Worm (Caenorhabditis elegans): ENCODE data around the gene vab-3.

The vab-3 gene

ce11 chrX:10568385-10569149 lies 68.9 kb downstream of the vab-3 start (continued):
- no peak for TF ChIP-seq sup-37 (GFP tag; optimal IDR thresholded peaks at IDR 0.05)
- TF ChIP-seq alr-1 (tag; optimal IDR thresholded peaks at IDR 0.05; ENCODE audit: borderline replicate concordance): no peak
- TF ChIP-seq nhr-85 (tag): peak; percentile 99
- peak; percentile 87 for TF ChIP-seq blmp-1 (tag; optimal IDR thresholded peaks at IDR 0.05)
- peak; percentile 93 for TF ChIP-seq xbp-1 (tag; optimal IDR thresholded peaks at IDR 0.05)
- no peak for TF ChIP-seq Y116A8C.19 (tag; optimal IDR thresholded peaks at IDR 0.05; ENCODE audit: borderline replicate concordance)
- TF ChIP-seq lir-3 (tag; optimal IDR thresholded peaks at IDR 0.05; ENCODE audit: poor library complexity): peak; percentile 82
- TF ChIP-seq ceh-8 (GFP tag; optimal IDR thresholded peaks at IDR 0.05): peak; percentile 85
- TF ChIP-seq nhr-76 (tag; optimal IDR thresholded peaks at IDR 0.05): no peak
- peak; percentile 74 for TF ChIP-seq lin-13 (GFP tag; optimal IDR thresholded peaks at IDR 0.05)
- TF ChIP-seq jun-1 (tag; optimal IDR thresholded peaks at IDR 0.05): peak; percentile 94
- peak; percentile 77 for TF ChIP-seq zag-1 (tag; optimal IDR thresholded peaks at IDR 0.05)
- TF ChIP-seq C34B4.2 (tag; optimal IDR thresholded peaks at IDR 0.05): no peak
- TF ChIP-seq ceh-90 (tag; optimal IDR thresholded peaks at IDR 0.05): peak; percentile 44
- TF ChIP-seq C16A3.4 (tag; optimal IDR thresholded peaks at IDR 0.05): peak; percentile 87
- no peak for TF ChIP-seq tlp-1 (tag; optimal IDR thresholded peaks at IDR 0.05)
- no peak for TF ChIP-seq nhr-84 (tag; optimal IDR thresholded peaks at IDR 0.05)
- TF ChIP-seq unc-62 (GFP tag; optimal IDR thresholded peaks at IDR 0.05): no peak
- peak; percentile 56 for TF ChIP-seq fos-1 (tag; optimal IDR thresholded peaks at IDR 0.05)
- TF ChIP-seq hlh-17 (GFP tag; optimal IDR thresholded peaks at IDR 0.05; ENCODE audit: borderline replicate concordance): no peak
- peak; percentile 70 for TF ChIP-seq ama-1 (optimal IDR thresholded peaks at IDR 0.05)
- TF ChIP-seq aha-1 (tag; optimal IDR thresholded peaks at IDR 0.05): peak; percentile 28
- TF ChIP-seq nhr-71 (tag; optimal IDR thresholded peaks at IDR 0.05): peak; percentile 99
- TF ChIP-seq mep-1 (tag; optimal IDR thresholded peaks at IDR 0.05): peak; percentile 96
- TF ChIP-seq zip-4 (GFP tag; optimal IDR thresholded peaks at IDR 0.05): peak; percentile 80
- peak; percentile 21 for TF ChIP-seq aly-2 (tag; optimal IDR thresholded peaks at IDR 0.05)
- TF ChIP-seq snpc-4 (tag; optimal IDR thresholded peaks at IDR 0.05): peak; percentile 61
- peak; percentile 83; the same call in 1 of the 2 replicates for TF ChIP-seq ceh-88 (GFP tag; IDR thresholded peaks at IDR 0.05)
- no peak for TF ChIP-seq ets-5 (GFP tag; IDR thresholded peaks at IDR 0.05)
- peak; percentile 89 to 90 for TF ChIP-seq lsy-2 (tag; optimal IDR thresholded peaks at IDR 0.05)
- TF ChIP-seq sptf-1 (tag; optimal IDR thresholded peaks at IDR 0.05): no peak
- no peak for TF ChIP-seq nhr-28 (tag; optimal IDR thresholded peaks at IDR 0.05)
- peak; percentile 99 for TF ChIP-seq lin-14 (GFP tag; optimal IDR thresholded peaks at IDR 0.05)
- peak; percentile 89 for TF ChIP-seq pag-3 (tag; optimal IDR thresholded peaks at IDR 0.05; ENCODE audit: borderline replicate concordance, insufficient read depth)
- no peak for TF ChIP-seq unc-30 (tag; optimal IDR thresholded peaks at IDR 0.05)
- TF ChIP-seq pax-3 (tag; optimal IDR thresholded peaks at IDR 0.05): peak; percentile 63
- peak; percentile 61 for TF ChIP-seq F16B12.6 (tag; optimal IDR thresholded peaks at IDR 0.05)
- peak; percentile 79 to 92 (median 84) for TF ChIP-seq ceh-82 (tag; optimal IDR thresholded peaks at IDR 0.05)
- TF ChIP-seq dsc-1 (tag; optimal IDR thresholded peaks at IDR 0.05): peak; percentile 94
- TF ChIP-seq sox-4 (tag; optimal IDR thresholded peaks at IDR 0.05): peak; percentile 70
- peak; percentile 87 for TF ChIP-seq nhr-11 (tag; optimal IDR thresholded peaks at IDR 0.05)
- peak; percentile 55 to 86 for TF ChIP-seq lin-35 (GFP tag; optimal IDR thresholded peaks at IDR 0.05)
- peak; percentile 86 for TF ChIP-seq ztf-4 (tag; optimal IDR thresholded peaks at IDR 0.05)
- peak; percentile 91 for TF ChIP-seq fkh-8 (tag; optimal IDR thresholded peaks at IDR 0.05)
- peak; percentile 85 for TF ChIP-seq mab-9 (GFP tag; IDR thresholded peaks at IDR 0.05)
- peak; percentile 43 for TF ChIP-seq C04F5.9 (tag; optimal IDR thresholded peaks at IDR 0.05)
- peak; percentile 61 for TF ChIP-seq fkh-4 (tag; optimal IDR thresholded peaks at IDR 0.05; ENCODE audit: borderline replicate concordance)
- TF ChIP-seq snu-23 (GFP tag; optimal IDR thresholded peaks at IDR 0.05): peak; percentile 97
- no peak for TF ChIP-seq efl-3 (GFP tag; optimal IDR thresholded peaks at IDR 0.05)
- peak; percentile 93 for TF ChIP-seq skn-1 (tag; optimal IDR thresholded peaks at IDR 0.05)
- TF ChIP-seq mdl-1 (tag; optimal IDR thresholded peaks at IDR 0.05): peak in 1 of 2 experiments; percentile 97
- peak; percentile 88 for TF ChIP-seq rnt-1 (tag; optimal IDR thresholded peaks at IDR 0.05)
